Fruit fly (Drosophila melanogaster) whole organism, embryonic: Measurements from ENCODE around the gene CG17612.

Experiments
- CG1024 ChIP-seq: fragments of 200-800 bp; sonication (Bioruptor generic); IDR thresholded peaks from 2 replicates; pipeline ENCODE4 v1.3.6; 2022; ENCODE audit warnings: missing biosample characterization, missing genetic modification characterization
- CG10431 ChIP-seq: fragments of 200-800 bp; sonication (Bioruptor generic); optimal IDR thresholded peaks from 3 replicates; lab custom pipeline; 2018; ENCODE audit warnings: missing biosample characterization, mild to moderate bottlenecking, missing genetic modification characterization
- CG10959 ChIP-seq: fragments of 200-800 bp; sonication (Bioruptor generic); IDR thresholded peaks from 2 replicates; pipeline ENCODE4 v1.3.6; 2022; ENCODE audit warnings: missing biosample characterization, missing genetic modification characterization
- CG10979 ChIP-seq: fragments of 200-800 bp; sonication (Bioruptor generic); optimal IDR thresholded peaks from 2 replicates; lab custom pipeline; 2018; ENCODE audit warnings: missing biosample characterization, mild to moderate bottlenecking, missing genetic modification characterization, moderate library complexity
- CG1233 ChIP-seq: fragments of 200-800 bp; sonication (Bioruptor generic); optimal IDR thresholded peaks from 4 replicates; lab custom pipeline; 2018; ENCODE audit warnings: missing biosample characterization, mild to moderate bottlenecking, missing genetic modification characterization
- CG13624 ChIP-seq: fragments of 200-800 bp; sonication (Bioruptor generic); optimal IDR thresholded peaks from 2 replicates; lab custom pipeline; 2016; ENCODE audit warnings: missing biosample characterization, missing genetic modification characterization
- CG15479 ChIP-seq: fragments of 200-800 bp; sonication (Bioruptor generic); optimal IDR thresholded peaks from 3 replicates; lab custom pipeline; 2019; ENCODE audit warnings: missing biosample characterization, mild to moderate bottlenecking, missing genetic modification characterization, moderate library complexity
- CG15696 ChIP-seq: fragments of 200-800 bp; sonication (Bioruptor generic); optimal IDR thresholded peaks from 2 replicates; lab custom pipeline; 2019; ENCODE audit warnings: missing biosample characterization, mild to moderate bottlenecking, missing genetic modification characterization, moderate library complexity
- CG17328 ChIP-seq: fragments of 200-800 bp; sonication (Bioruptor generic); IDR thresholded peaks from 2 replicates; pipeline ENCODE4 v1.3.6; 2022; ENCODE audit warnings: missing biosample characterization, missing genetic modification characterization
- CG18011 ChIP-seq: fragments of 200-800 bp; sonication (Bioruptor generic); optimal IDR thresholded peaks from 2 replicates; lab custom pipeline; 2017; ENCODE audit warnings: missing biosample characterization, missing genetic modification characterization, mild to moderate bottlenecking, moderate library complexity, missing genotype
- CG18262 ChIP-seq: fragments of 200-800 bp; optimal IDR thresholded peaks from 3 replicates; lab custom pipeline; 2019; ENCODE audit warnings: missing biosample characterization, mild to moderate bottlenecking, missing genetic modification characterization, moderate library complexity
- CG2116 ChIP-seq: fragments of 200-800 bp; sonication (Bioruptor generic); optimal IDR thresholded peaks from 3 replicates; lab custom pipeline; 2018; ENCODE audit warnings: missing biosample characterization, mild to moderate bottlenecking, missing genetic modification characterization
- CG2875 ChIP-seq: fragments of 200-800 bp; sonication (Bioruptor generic); optimal IDR thresholded peaks from 2 replicates; lab custom pipeline; 2017; ENCODE audit warnings: missing biosample characterization, mild to moderate bottlenecking, missing genetic modification characterization, missing genetic modification reagents
- CG33557 ChIP-seq: fragments of 200-800 bp; sonication (Bioruptor generic); optimal IDR thresholded peaks from 2 replicates; lab custom pipeline; 2019; ENCODE audit warnings: missing biosample characterization, mild to moderate bottlenecking, missing genetic modification characterization, moderate library complexity
- CG3407 ChIP-seq: fragments of 200-800 bp; sonication (Bioruptor generic); optimal IDR thresholded peaks from 2 replicates; lab custom pipeline; 2018; ENCODE audit warnings: missing biosample characterization, mild to moderate bottlenecking, missing genetic modification characterization
- CG34376 ChIP-seq: fragments of 200-800 bp; sonication (Bioruptor generic); optimal IDR thresholded peaks from 2 replicates; lab custom pipeline; 2018; ENCODE audit warnings: missing biosample characterization, mild to moderate bottlenecking, missing genetic modification characterization
- CG3995 ChIP-seq: fragments of 200-800 bp; sonication (Bioruptor generic); optimal IDR thresholded peaks from 3 replicates; lab custom pipeline; 2016; ENCODE audit warnings: missing biosample characterization, missing genetic modification characterization
- CG4360 ChIP-seq: fragments of 200-800 bp; sonication (Bioruptor generic); IDR thresholded peaks from 2 replicates; pipeline ENCODE4 v1.3.6; 2022; ENCODE audit warnings: missing biosample characterization, missing genetic modification characterization
- CG4707 ChIP-seq: fragments of 200-800 bp; sonication (Bioruptor generic); optimal IDR thresholded peaks from 2 replicates; lab custom pipeline; 2018; ENCODE audit warnings: missing biosample characterization, mild to moderate bottlenecking, missing genetic modification characterization, moderate library complexity
- CG6813 ChIP-seq: fragments of 200-800 bp; sonication (Bioruptor generic); optimal IDR thresholded peaks from 2 replicates; lab custom pipeline; 2017; ENCODE audit warnings: missing biosample characterization, missing genetic modification characterization, mild to moderate bottlenecking, moderate library complexity, missing genetic modification reagents
- CG7357 ChIP-seq: fragments of 200-800 bp; sonication (Bioruptor generic); IDR thresholded peaks from 3 replicates; pipeline ENCODE4 v1.3.6; 2022; ENCODE audit warnings: missing biosample characterization, missing genetic modification characterization
- CG7372 ChIP-seq: fragments of 200-800 bp; sonication (Bioruptor generic); IDR thresholded peaks from 2 replicates; pipeline ENCODE4 v1.3.6; 2022; ENCODE audit warnings: missing biosample characterization, missing genetic modification characterization
- CG8924 ChIP-seq: fragments of 200-800 bp; optimal IDR thresholded peaks from 3 replicates; lab custom pipeline; 2019; ENCODE audit warnings: missing biosample characterization, mild to moderate bottlenecking, missing genetic modification characterization, moderate library complexity
- Dek ChIP-seq: fragments of 200-800 bp; sonication (Bioruptor generic); optimal IDR thresholded peaks from 3 replicates; lab custom pipeline; 2019; ENCODE audit warnings: missing biosample characterization, mild to moderate bottlenecking, missing genetic modification characterization, moderate library complexity
- Dip2 ChIP-seq: fragments of 200-800 bp; sonication (Bioruptor generic); IDR thresholded peaks from 2 replicates; pipeline ENCODE4 v1.3.6; 2022; ENCODE audit warnings: missing biosample characterization, missing genetic modification characterization
- Doc2 ChIP-seq: fragments of 200-800 bp; sonication (Bioruptor generic); IDR thresholded peaks from 2 replicates; pipeline ENCODE4 v1.3.6; 2022; ENCODE audit warnings: missing biosample characterization, missing genetic modification characterization
- Ets97D ChIP-seq: fragments of 200-800 bp; sonication (Bioruptor generic); optimal IDR thresholded peaks from 3 replicates; lab custom pipeline; 2016; ENCODE audit warnings: missing biosample characterization, missing genetic modification characterization
- Fer2 ChIP-seq: fragments of 200-800 bp; sonication (Bioruptor generic); optimal IDR thresholded peaks from 2 replicates; lab custom pipeline; 2018; ENCODE audit warnings: missing biosample characterization, mild to moderate bottlenecking, missing genetic modification characterization, moderate library complexity
- Hr3 ChIP-seq: fragments of 200-800 bp; sonication (Bioruptor generic); optimal IDR thresholded peaks from 3 replicates; lab custom pipeline; 2016; ENCODE audit warnings: missing biosample characterization, missing genetic modification characterization
- Neu2 ChIP-seq: fragments of 200-800 bp; sonication (Bioruptor generic); optimal IDR thresholded peaks from 3 replicates; lab custom pipeline; 2016; ENCODE audit warnings: missing biosample characterization, missing genetic modification characterization, borderline replicate concordance
- Nf-YB ChIP-seq: fragments of 200-800 bp; sonication (Bioruptor generic); optimal IDR thresholded peaks from 3 replicates; lab custom pipeline; 2019; ENCODE audit warnings: missing biosample characterization, mild to moderate bottlenecking, missing genetic modification characterization, moderate library complexity
- Nf-YC ChIP-seq: fragments of 200-800 bp; optimal IDR thresholded peaks from 3 replicates; lab custom pipeline; 2019; ENCODE audit warnings: missing biosample characterization, mild to moderate bottlenecking, missing genetic modification characterization, moderate library complexity
- PHDP ChIP-seq: fragments of 200-800 bp; sonication (Bioruptor generic); optimal IDR thresholded peaks from 3 replicates; lab custom pipeline; 2018; ENCODE audit warnings: missing biosample characterization, mild to moderate bottlenecking, missing genetic modification characterization, moderate library complexity
- Sox100B ChIP-seq: fragments of 200-800 bp; sonication (Bioruptor generic); optimal IDR thresholded peaks from 3 replicates; lab custom pipeline; 2018; ENCODE audit warnings: missing biosample characterization, mild to moderate bottlenecking, missing genetic modification characterization
- chn ChIP-seq: fragments of 200-800 bp; sonication (Bioruptor generic); optimal IDR thresholded peaks from 2 replicates; lab custom pipeline; 2016; ENCODE audit warnings: missing biosample characterization, missing genetic modification characterization
- cwo ChIP-seq: fragments of 200-800 bp; sonication (Bioruptor generic); optimal IDR thresholded peaks from 3 replicates; lab custom pipeline; 2017; ENCODE audit warnings: missing biosample characterization, missing genetic modification characterization, mild to moderate bottlenecking, moderate library complexity, missing genetic modification reagents
- da ChIP-seq: fragments of 200-800 bp; sonication (Bioruptor generic); optimal IDR thresholded peaks from 2 replicates; lab custom pipeline; 2016; ENCODE audit warnings: missing biosample characterization, missing genetic modification characterization
- dan ChIP-seq: fragments of 200-800 bp; sonication (Bioruptor generic); IDR thresholded peaks from 2 replicates; pipeline ENCODE4 v1.3.6; 2022; ENCODE audit warnings: missing biosample characterization, missing genetic modification characterization
- esg ChIP-seq: fragments of 200-800 bp; sonication (Bioruptor generic); conservative IDR thresholded peaks from 2 replicates; pipeline ENCODE4 v1.3.6; 2022; ENCODE audit warnings: missing biosample characterization, missing genetic modification characterization
- fd102C ChIP-seq: fragments of 200-800 bp; sonication (Bioruptor generic); optimal IDR thresholded peaks from 2 replicates; lab custom pipeline; 2018; ENCODE audit warnings: missing biosample characterization, mild to moderate bottlenecking, missing genetic modification characterization, moderate library complexity
- gt ChIP-seq: fragments of 200-800 bp; sonication (Bioruptor generic); IDR thresholded peaks from 2 replicates; pipeline ENCODE4 v1.3.6; 2022; ENCODE audit warnings: missing biosample characterization, missing genetic modification characterization
- her ChIP-seq: fragments of 200-800 bp; sonication (Bioruptor generic); optimal IDR thresholded peaks from 2 replicates; lab custom pipeline; 2016; ENCODE audit warnings: missing biosample characterization, missing genetic modification characterization
- ind ChIP-seq: fragments of 200-800 bp; sonication (Bioruptor generic); optimal IDR thresholded peaks from 3 replicates; lab custom pipeline; 2016; ENCODE audit warnings: missing biosample characterization, missing genetic modification characterization
- mam ChIP-seq: fragments of 200-800 bp; sonication (Bioruptor generic); optimal IDR thresholded peaks from 3 replicates; lab custom pipeline; 2016; ENCODE audit warnings: missing biosample characterization, missing genetic modification characterization
- oc ChIP-seq: fragments of 200-800 bp; sonication (Bioruptor generic); optimal IDR thresholded peaks from 2 replicates; lab custom pipeline; 2018; ENCODE audit warnings: missing biosample characterization, mild to moderate bottlenecking, missing genetic modification characterization, moderate library complexity
- otp ChIP-seq: fragments of 200-800 bp; sonication (Bioruptor generic); IDR thresholded peaks from 3 replicates; pipeline ENCODE4, ENCODE4 v1.3.6; 2022; ENCODE audit warnings: missing biosample characterization, missing genetic modification characterization
- ro ChIP-seq: fragments of 200-800 bp; sonication (Bioruptor generic); IDR thresholded peaks from 2 replicates; pipeline ENCODE4 v1.3.6; 2022; ENCODE audit warnings: missing biosample characterization, missing genetic modification characterization
- so ChIP-seq: fragments of 200-800 bp; sonication (Bioruptor generic); IDR thresholded peaks from 3 replicates; pipeline ENCODE4 v1.3.6; 2022; ENCODE audit warnings: missing biosample characterization, missing genetic modification characterization
- sob ChIP-seq: fragments of 200-800 bp; sonication (Bioruptor generic); IDR thresholded peaks from 2 replicates; pipeline ENCODE4 v1.3.6; 2022; ENCODE audit warnings: missing biosample characterization, missing genetic modification characterization
- tio ChIP-seq: fragments of 200-800 bp; sonication (Bioruptor generic); optimal IDR thresholded peaks from 2 replicates; lab custom pipeline; 2017; ENCODE audit warnings: missing biosample characterization, missing genetic modification characterization, inconsistent platforms
- trem ChIP-seq: fragments of 200-800 bp; optimal IDR thresholded peaks from 3 replicates; lab custom pipeline; 2019; ENCODE audit warnings: missing biosample characterization, mild to moderate bottlenecking, missing genetic modification characterization, moderate library complexity
- unpg ChIP-seq: fragments of 200-800 bp; sonication (Bioruptor generic); optimal IDR thresholded peaks from 3 replicates; lab custom pipeline; 2018; ENCODE audit warnings: missing biosample characterization, mild to moderate bottlenecking, missing genetic modification characterization, moderate library complexity

The CG17612 gene

DNA sequence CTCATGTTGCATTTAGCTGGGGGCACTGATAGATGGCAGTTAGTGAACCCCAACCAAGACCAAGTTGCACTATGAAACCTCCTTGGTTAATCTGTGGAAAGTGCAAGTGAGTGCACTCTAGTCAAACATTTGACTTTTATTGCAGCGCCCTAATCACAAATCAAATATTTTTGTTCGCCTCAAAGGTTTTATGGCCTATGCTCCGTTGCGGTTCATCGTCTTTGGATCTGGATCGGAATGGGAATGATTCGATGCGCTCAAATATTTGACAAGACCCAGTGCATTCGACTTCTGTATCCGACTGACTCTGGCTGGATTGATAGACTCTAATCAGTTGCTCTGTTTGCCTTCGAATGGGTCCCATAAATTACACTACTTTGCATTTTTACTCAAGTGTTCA is 17.6 kb downstream of the CG17612 start (continued):
- TF ChIP-seq Fer2 (tag; lab: Kevin White, UChicago) = no peak
- peak; percentile 5 for TF ChIP-seq Nf-YB (GFP tag; lab: Kevin White, UChicago)
- no peak for TF ChIP-seq CG34376 (GFP tag; lab: Kevin White, UChicago)
- TF ChIP-seq CG10979 (tag; lab: Kevin White, UChicago) = peak; percentile 14
- no peak for TF ChIP-seq esg
- TF ChIP-seq otp = no peak
- no peak for TF ChIP-seq CG13624
- TF ChIP-seq da (GFP tag; lab: Kevin White, UChicago) = no peak
- no peak for TF ChIP-seq PHDP
- no peak for TF ChIP-seq Hr3 (GFP tag; lab: Kevin White, UChicago)
- no peak for TF ChIP-seq fd102C
- TF ChIP-seq CG6813 = peak; percentile 44
- TF ChIP-seq CG18262 (tag; lab: Kevin White, UChicago) = peak; percentile 30
- TF ChIP-seq Nf-YC (tag; lab: Kevin White, UChicago) = no peak
- TF ChIP-seq cwo (GFP tag; lab: Kevin White, UChicago) = no peak
- TF ChIP-seq CG33557 (GFP tag; lab: Kevin White, UChicago) = peak; percentile 54
- TF ChIP-seq CG7372 (GFP tag; lab: Robert Waterston, UW) = no peak
- TF ChIP-seq CG8924 (tag; lab: Kevin White, UChicago) = peak; percentile 7
- TF ChIP-seq Dip2 = no peak
- no peak for TF ChIP-seq CG1024 (GFP tag; lab: Robert Waterston, UW)
- peak; percentile 5 for TF ChIP-seq CG3407 (GFP tag; lab: Kevin White, UChicago)
- TF ChIP-seq CG3995 = no peak
- TF ChIP-seq Neu2 (GFP tag; lab: Kevin White, UChicago) = no peak
- TF ChIP-seq CG10959 = no peak
- no peak for TF ChIP-seq sob
- no peak for TF ChIP-seq CG10431 (GFP tag; lab: Kevin White, UChicago)
- no peak for TF ChIP-seq CG17328 (GFP tag; lab: Robert Waterston, UW)
- no peak for TF ChIP-seq CG18011 (GFP tag; lab: Kevin White, UChicago)
- no peak for TF ChIP-seq Sox100B (GFP tag; lab: Kevin White, UChicago)
- no peak for TF ChIP-seq trem (tag; lab: Kevin White, UChicago)
- TF ChIP-seq dan = no peak
- TF ChIP-seq CG15696 = peak; percentile 55
- TF ChIP-seq ind (GFP tag; lab: Kevin White, UChicago) = no peak
- no peak for TF ChIP-seq so (GFP tag; lab: Robert Waterston, UW)
- peak; percentile 49 for TF ChIP-seq CG15479 (GFP tag; lab: Kevin White, UChicago)
- no peak for TF ChIP-seq mam (GFP tag; lab: Kevin White, UChicago)
- TF ChIP-seq CG7357 (GFP tag; lab: Robert Waterston, UW) = no peak
- no peak for TF ChIP-seq Dek
- peak; percentile 15 for TF ChIP-seq oc
- TF ChIP-seq ro (GFP tag; lab: Robert Waterston, UW) = no peak
- TF ChIP-seq Doc2 (GFP tag; lab: Robert Waterston, UW) = no peak
- TF ChIP-seq CG4360 = no peak
- TF ChIP-seq unpg = peak; percentile 0
- no peak for TF ChIP-seq Ets97D
- peak; percentile 25 for TF ChIP-seq CG2875 (GFP tag; lab: Kevin White, UChicago)
- no peak for TF ChIP-seq tio (GFP tag; lab: Kevin White, UChicago)
- no peak for TF ChIP-seq CG2116 (GFP tag; lab: Kevin White, UChicago)
- TF ChIP-seq CG4707 (GFP tag; lab: Kevin White, UChicago) = no peak
- TF ChIP-seq gt (GFP tag; lab: Robert Waterston, UW) = no peak
- TF ChIP-seq CG1233 (GFP tag; lab: Kevin White, UChicago) = no peak
- no peak for TF ChIP-seq her (GFP tag; lab: Kevin White, UChicago)
- no peak for TF ChIP-seq chn (GFP tag; lab: Kevin White, UChicago)
